Worm (Caenorhabditis elegans) whole organism, midembryonic: ENCODE results near the gene ace-3.
A peak's percentile ranks its signal among the peaks of the same experiment; 100 is the strongest.

ENCODE experiments used
- T22C8.4 ChIP-seq: fragments of 200-800 bp; sonication (Bioruptor generic); IDR thresholded peaks from 2 replicates; pipeline ENCODE4 v1.3.6; 2022; ENCODE audit warnings: missing genetic modification characterization, missing compliant biosample characterization
- cog-1 ChIP-seq: sonication (generic microtip); optimal IDR thresholded peaks from 2 replicates; lab custom pipeline; 2016; ENCODE audit warnings: missing genetic modification characterization, missing compliant biosample characterization
- flt-1 ChIP-seq: fragments of 200-800 bp; sonication (Bioruptor generic); IDR thresholded peaks from 2 replicates; pipeline ENCODE4 v1.3.6; 2022; ENCODE audit warnings: missing genetic modification characterization, missing compliant biosample characterization
- klf-2 ChIP-seq: fragments of 200-800 bp; sonication (Bioruptor generic); conservative IDR thresholded peaks from 2 replicates; pipeline ENCODE4 v1.3.6; 2022; ENCODE audit warnings: missing genetic modification reagents, missing genetic modification characterization, missing compliant biosample characterization
- med-1 ChIP-seq: sonication (generic microtip); optimal IDR thresholded peaks from 2 replicates; lab custom pipeline; 2017; ENCODE audit warnings: missing genetic modification characterization, mild to moderate bottlenecking, missing compliant biosample characterization, antibody characterized with exemption, missing genetic modification reagents; ENCODE audit not compliant: insufficient read depth
- ref-1 ChIP-seq: fragments of 200-800 bp; sonication (Bioruptor generic); conservative IDR thresholded peaks from 2 replicates; pipeline ENCODE4 v1.3.6; 2022; ENCODE audit warnings: missing genetic modification reagents, missing genetic modification characterization, missing compliant biosample characterization
- tab-1 ChIP-seq: fragments of 200-800 bp; sonication (Bioruptor generic); IDR thresholded peaks from 2 replicates; pipeline ENCODE4 v1.3.6; 2022; ENCODE audit warnings: missing genetic modification characterization, missing compliant biosample characterization
- ztf-23 ChIP-seq: fragments of 200-800 bp; sonication (Bioruptor generic); IDR thresholded peaks from 2 replicates; pipeline ENCODE4 v1.3.6; 2022; ENCODE audit warnings: missing genetic modification reagents, missing genetic modification characterization, missing compliant biosample characterization
- ztf-29 ChIP-seq: fragments of 200-800 bp; sonication (Bioruptor generic); IDR thresholded peaks from 2 replicates; pipeline ENCODE4 v1.3.6; 2022; ENCODE audit warnings: missing genetic modification reagents, missing genetic modification characterization, missing compliant biosample characterization

The ace-3 gene

DNA sequence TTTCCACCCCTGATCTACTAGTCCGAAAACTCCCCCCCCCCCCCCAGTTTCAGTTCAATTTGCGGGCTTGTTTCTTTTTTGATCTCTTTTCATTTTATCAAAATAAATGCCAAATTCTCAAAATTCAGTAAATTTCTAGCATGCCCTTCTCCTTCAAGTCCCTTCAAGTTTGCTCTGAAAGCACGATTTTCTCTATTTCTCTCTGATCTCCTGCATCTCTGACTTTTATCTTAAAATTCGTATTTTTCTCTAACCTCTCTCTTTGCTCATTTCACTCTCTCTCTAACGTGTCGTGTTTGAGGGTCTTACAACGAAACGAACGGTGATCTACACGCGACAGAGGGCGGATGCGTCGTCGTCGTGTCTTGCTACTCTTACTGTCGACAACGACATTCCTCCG lies at the start of gene ace-3:
ace-3 (plus strand) TSS at position 301 of the 400 bp plus-strand sequence.
- no peak for TF ChIP-seq cog-1
- TF ChIP-seq ztf-29 (GFP tag; lab: Robert Waterston, UW) = no peak
- TF ChIP-seq klf-2 (GFP tag; lab: Robert Waterston, UW) = no peak
- TF ChIP-seq flt-1 = no peak
- no peak for TF ChIP-seq tab-1 (GFP tag; lab: Robert Waterston, UW)

DNA sequence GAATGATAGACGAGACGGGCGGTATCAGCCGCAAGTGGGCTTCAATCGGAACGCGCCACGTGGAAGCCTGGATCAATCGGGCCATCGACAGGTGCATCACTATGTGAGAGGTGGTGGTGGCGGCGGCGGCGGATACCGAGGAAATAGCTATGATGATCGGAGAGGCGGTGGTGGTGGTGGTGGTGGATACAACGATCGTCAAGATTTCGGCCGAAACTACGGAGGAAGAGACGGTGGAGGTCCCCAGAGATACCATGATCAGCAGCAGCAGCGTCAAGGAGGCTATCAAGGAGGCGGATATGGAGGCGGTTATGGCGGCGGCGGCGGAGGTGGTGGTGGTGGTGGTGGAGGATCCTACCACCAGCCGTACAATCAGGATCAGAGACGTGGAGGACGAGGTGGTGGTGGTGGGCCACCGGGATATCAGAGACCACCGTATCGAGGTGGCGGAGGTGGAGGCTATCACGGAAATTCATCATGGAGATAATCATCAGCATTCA lies 40.0 kb upstream of the ace-3 start:
- no peak for TF ChIP-seq ref-1 (GFP tag; lab: Robert Waterston, UW)
- no peak for TF ChIP-seq ztf-23
- TF ChIP-seq T22C8.4 (GFP tag; lab: Robert Waterston, UW) = no peak

DNA sequence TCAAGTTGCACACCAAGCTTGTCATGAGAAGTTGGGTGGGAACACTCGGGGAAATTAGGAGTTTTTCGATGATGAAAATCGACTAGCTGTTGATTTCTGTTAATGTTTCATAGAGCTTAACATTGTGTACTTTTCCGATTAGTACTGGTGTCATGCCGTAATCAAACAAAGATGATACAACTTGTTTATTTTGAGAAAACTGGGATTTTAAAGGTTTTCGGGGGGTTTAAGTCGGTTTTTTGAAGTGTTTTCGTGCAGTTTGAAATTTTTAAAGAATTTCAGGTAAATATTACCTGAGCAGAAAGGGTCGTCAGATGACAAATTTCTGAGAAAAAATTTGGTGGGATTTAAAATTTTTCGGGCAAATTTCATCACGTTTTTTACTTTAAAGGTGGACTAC lies 33.9 kb upstream of the ace-3 start, which contains the start of gene eat-2:
eat-2 (minus strand) TSS at position 101 of the 400 bp plus-strand sequence.
- no peak for TF ChIP-seq klf-2 (GFP tag; lab: Robert Waterston, UW)
- TF ChIP-seq cog-1 = no peak
- TF ChIP-seq ztf-29 (GFP tag; lab: Robert Waterston, UW) = no peak
- no peak for TF ChIP-seq ref-1 (GFP tag; lab: Robert Waterston, UW)
- no peak for TF ChIP-seq med-1 (GFP tag; lab: Kevin White, UChicago)
- TF ChIP-seq tab-1 (GFP tag; lab: Robert Waterston, UW) = no peak
- no peak for TF ChIP-seq flt-1
- TF ChIP-seq ztf-23 = no peak
- TF ChIP-seq T22C8.4 (GFP tag; lab: Robert Waterston, UW) = no peak

DNA sequence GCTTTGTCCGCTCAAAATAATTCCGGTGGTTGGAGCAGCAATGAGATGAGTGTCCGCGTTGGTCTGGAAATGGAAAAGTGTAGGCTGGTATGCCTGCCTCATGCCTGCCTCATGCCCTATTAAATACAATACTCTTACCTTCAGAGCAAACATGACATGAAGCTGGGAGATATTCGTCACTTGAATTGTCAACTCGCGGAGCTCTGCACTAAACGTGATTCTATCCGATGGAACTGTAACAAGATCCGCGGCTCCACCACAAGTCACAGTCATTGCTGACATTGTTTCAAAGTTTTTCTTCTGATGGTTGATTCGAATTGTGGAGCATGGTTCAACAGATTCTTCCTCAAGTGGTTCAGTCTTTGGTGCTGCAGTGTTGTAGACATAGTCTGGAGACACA lies 32.3 kb upstream of the ace-3 start:
- TF ChIP-seq klf-2 (GFP tag; lab: Robert Waterston, UW) (no peak), med-1 (GFP tag; lab: Kevin White, UChicago) (no peak), ztf-23 (no peak), T22C8.4 (GFP tag; lab: Robert Waterston, UW) (no peak), tab-1 (GFP tag; lab: Robert Waterston, UW) (no peak), flt-1 (no peak), cog-1 (no peak), ztf-29 (GFP tag; lab: Robert Waterston, UW) (no peak), ref-1 (GFP tag; lab: Robert Waterston, UW) (no peak)

DNA sequence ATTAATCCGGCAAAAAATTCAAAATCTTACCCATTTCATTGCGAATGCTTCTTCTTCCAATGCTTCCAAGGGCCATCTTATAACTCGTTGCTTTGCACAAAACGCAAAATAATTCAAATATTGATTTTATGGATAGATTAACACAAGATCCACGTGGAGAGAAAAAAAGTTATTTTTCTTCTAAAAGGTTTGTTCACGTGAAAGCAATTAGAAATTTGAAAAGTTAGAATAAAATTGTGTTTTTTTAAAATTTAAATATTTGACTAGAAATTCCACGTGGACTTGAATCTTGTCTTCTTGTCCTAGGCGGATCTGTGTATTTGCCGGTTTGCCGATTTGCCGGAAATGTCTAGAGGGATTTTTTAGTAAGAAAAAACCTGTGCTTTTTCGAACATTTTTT lies 30.3 kb upstream of the ace-3 start, which contains the start of gene Y48B6A.5:
Y48B6A.5 (minus strand) TSS at position 101 of the 400 bp plus-strand sequence.
- TF ChIP-seq ztf-23 (no peak), cog-1 (no peak), ztf-29 (GFP tag; lab: Robert Waterston, UW) (no peak), klf-2 (GFP tag; lab: Robert Waterston, UW) (no peak), T22C8.4 (GFP tag; lab: Robert Waterston, UW) (no peak), med-1 (GFP tag; lab: Kevin White, UChicago) (no peak), ref-1 (GFP tag; lab: Robert Waterston, UW) (no peak), flt-1 (no peak), tab-1 (GFP tag; lab: Robert Waterston, UW) (no peak)

DNA sequence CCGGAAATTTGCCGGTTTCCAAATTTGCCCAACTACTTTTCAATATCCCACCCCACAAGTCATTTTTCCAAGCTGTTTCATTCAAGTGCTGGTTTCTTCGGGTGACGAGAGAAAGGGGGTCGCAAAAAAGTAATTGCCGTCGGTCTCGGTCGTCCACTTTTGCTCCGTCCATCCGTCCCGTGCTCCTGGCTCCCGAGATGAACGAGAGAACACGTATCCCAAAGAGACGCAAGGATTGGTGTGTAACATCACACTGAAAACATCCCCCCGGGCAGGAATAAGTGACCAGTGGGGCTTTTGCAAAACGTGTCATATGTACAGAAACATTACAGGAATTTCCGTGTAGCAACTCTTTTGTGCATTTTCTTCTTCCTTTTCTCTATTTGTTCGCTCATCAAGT lies 28.8 kb upstream of the ace-3 start:
- TF ChIP-seq T22C8.4 (GFP tag; lab: Robert Waterston, UW) (no peak), cog-1 (no peak), flt-1 (no peak), med-1 (GFP tag; lab: Kevin White, UChicago) (no peak), ref-1 (GFP tag; lab: Robert Waterston, UW) (no peak), ztf-23 (no peak), klf-2 (GFP tag; lab: Robert Waterston, UW) (no peak), ztf-29 (GFP tag; lab: Robert Waterston, UW) (no peak), tab-1 (GFP tag; lab: Robert Waterston, UW) (0 out of 2 replicates have a peak, but pooled peaks have one; percentile 54)

DNA sequence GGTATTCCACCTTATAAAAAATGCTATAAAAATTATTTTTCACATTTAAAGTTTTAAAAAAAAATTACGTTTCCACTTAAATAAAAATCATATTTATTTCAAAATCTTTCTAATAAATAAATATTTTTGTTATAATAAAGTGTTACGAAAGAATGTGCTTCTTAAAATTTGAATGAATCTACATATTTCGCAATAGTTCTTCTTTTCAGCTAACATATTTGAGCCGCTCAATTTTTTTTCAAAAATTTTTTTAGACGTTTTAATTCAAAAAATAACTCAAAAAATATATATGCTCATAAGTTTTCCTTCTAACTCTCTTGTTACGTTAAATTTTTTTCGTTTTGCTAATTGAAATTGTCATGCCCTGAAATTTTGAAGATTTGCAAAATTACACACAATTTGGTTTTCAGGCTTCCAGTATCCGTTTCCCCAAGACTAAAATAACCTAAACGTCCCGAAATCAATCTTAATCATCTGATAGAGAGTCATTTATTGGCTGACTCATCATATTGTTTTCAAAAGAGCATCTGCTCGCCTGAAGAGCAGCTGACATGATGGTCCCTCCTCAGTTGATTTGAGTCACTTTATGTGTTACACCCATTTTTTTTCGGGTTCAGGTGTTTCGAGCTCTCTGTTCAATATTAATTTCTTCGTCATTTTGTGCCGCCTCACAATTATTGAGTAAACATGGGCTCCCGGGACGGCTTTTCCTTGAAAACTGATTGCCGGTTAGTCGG lies 27.0 kb upstream of the ace-3 start, which contains the start of gene efhd-1:
efhd-1 (plus strand) TSS at position 582 of the 737 bp plus-strand sequence.
- no peak for TF ChIP-seq med-1 (GFP tag; lab: Kevin White, UChicago)
- TF ChIP-seq ztf-23 = no peak
- TF ChIP-seq cog-1 = no peak
- no peak for TF ChIP-seq klf-2 (GFP tag; lab: Robert Waterston, UW)
- no peak for TF ChIP-seq T22C8.4 (GFP tag; lab: Robert Waterston, UW)
- no peak for TF ChIP-seq ref-1 (GFP tag; lab: Robert Waterston, UW)
- no peak for TF ChIP-seq tab-1 (GFP tag; lab: Robert Waterston, UW)
- TF ChIP-seq flt-1 = no peak
- no peak for TF ChIP-seq ztf-29 (GFP tag; lab: Robert Waterston, UW)

DNA sequence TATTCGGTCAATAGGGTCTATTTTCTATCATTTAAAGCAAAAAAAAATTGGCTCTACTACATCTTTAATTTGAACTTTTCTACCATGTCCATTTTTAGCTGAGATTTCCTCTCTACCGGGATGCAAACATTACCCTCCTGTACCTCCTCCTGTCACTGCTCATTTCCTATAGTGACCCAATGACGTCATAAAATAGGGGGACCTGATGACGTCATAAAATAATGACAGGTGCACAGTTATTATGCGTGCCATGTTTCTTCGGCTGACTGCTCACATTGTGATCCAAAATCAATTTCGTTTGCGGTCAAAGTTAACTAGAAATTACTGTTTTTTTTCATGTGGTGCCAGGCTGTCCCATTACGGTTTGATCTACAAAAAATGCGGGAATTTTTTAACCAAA lies 18.5 kb upstream of the ace-3 start:
- TF ChIP-seq ztf-29 (GFP tag; lab: Robert Waterston, UW) (no peak), klf-2 (GFP tag; lab: Robert Waterston, UW) (no peak), med-1 (GFP tag; lab: Kevin White, UChicago) (no peak), flt-1 (no peak), tab-1 (GFP tag; lab: Robert Waterston, UW) (no peak)

DNA sequence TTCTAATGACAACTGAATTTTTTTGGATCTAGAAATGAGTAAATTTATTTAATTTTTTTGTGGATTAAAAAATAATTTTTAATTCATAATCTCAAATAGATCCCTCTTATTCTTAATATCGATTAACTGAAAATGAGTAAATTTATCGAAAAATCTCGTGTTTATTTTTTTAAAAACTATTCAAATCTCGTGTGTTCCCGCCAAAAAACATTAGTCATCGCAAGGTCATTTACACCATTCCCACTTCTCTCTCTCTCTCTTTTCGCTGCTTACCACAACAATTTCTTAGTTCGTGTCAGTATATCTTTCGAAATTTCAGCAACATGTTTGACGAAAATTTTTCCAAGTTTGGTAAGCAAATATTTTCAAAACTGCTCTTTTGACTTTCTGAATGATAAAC lies 18.0 kb upstream of the ace-3 start:
- no peak for TF ChIP-seq ref-1 (GFP tag; lab: Robert Waterston, UW)
- no peak for TF ChIP-seq ztf-29 (GFP tag; lab: Robert Waterston, UW)
- no peak for TF ChIP-seq med-1 (GFP tag; lab: Kevin White, UChicago)
- no peak for TF ChIP-seq flt-1
- TF ChIP-seq tab-1 (GFP tag; lab: Robert Waterston, UW) = no peak
- no peak for TF ChIP-seq T22C8.4 (GFP tag; lab: Robert Waterston, UW)
- no peak for TF ChIP-seq ztf-23
- TF ChIP-seq klf-2 (GFP tag; lab: Robert Waterston, UW) = no peak
- no peak for TF ChIP-seq cog-1
